Worm (Caenorhabditis elegans) whole organism, young adult: ENCODE results near the gene rpl-28.

Source experiments
- B0336.3 ChIP-seq: fragments of 200-800 bp; sonication (Bioruptor generic); IDR thresholded peaks from 2 replicates; pipeline ENCODE4 v1.3.6; 2022; ENCODE audit warnings: missing genetic modification characterization, missing compliant biosample characterization
- F23B12.7 ChIP-seq: sonication (generic microtip); optimal IDR thresholded peaks from 2 replicates; lab custom pipeline; 2017; ENCODE audit warnings: missing genetic modification characterization, mild to moderate bottlenecking, missing compliant biosample characterization, antibody characterized with exemption, moderate library complexity; ENCODE audit not compliant: insufficient read depth
- Y67H2A.10 ChIP-seq: fragments of 200-800 bp; sonication (Bioruptor generic); conservative IDR thresholded peaks from 2 replicates; pipeline ENCODE4 v1.3.6; 2022; ENCODE audit warnings: missing genetic modification reagents, missing genetic modification characterization, missing compliant biosample characterization
- ama-1 ChIP-seq, 3 experiments: fragments of 150-350 bp in 1 of 3; sonication (generic microtip) in 2 of 3; optimal IDR thresholded peaks; 2 replicates each; lab custom pipeline; 2014 to 2018; ENCODE audit warnings: missing biosample characterization in 2 of 3, missing genetic modification characterization in 2 of 3, missing genetic modification reagents in 2 of 3
- attf-6 ChIP-seq: fragments of 200-800 bp; sonication (Bioruptor generic); IDR thresholded peaks from 2 replicates; pipeline ENCODE4 v1.3.6; 2022; ENCODE audit warnings: missing genetic modification reagents, missing genetic modification characterization, missing compliant biosample characterization
- die-1 ChIP-seq: sonication (generic microtip); optimal IDR thresholded peaks from 2 replicates; lab custom pipeline; 2016; ENCODE audit warnings: missing genotype, mild to moderate bottlenecking, missing genetic modification characterization, missing compliant biosample characterization
- dpl-1 ChIP-seq: fragments of 150-350 bp; optimal IDR thresholded peaks from 2 replicates; lab custom pipeline; 2014; ENCODE audit warnings: missing biosample characterization, missing genetic modification reagents, missing genetic modification characterization
- let-526 ChIP-seq: fragments of 200-800 bp; sonication (Bioruptor generic); IDR thresholded peaks from 2 replicates; pipeline ENCODE4 v1.3.6; 2022; ENCODE audit warnings: missing genetic modification reagents, missing genetic modification characterization, missing compliant biosample characterization
- mxl-1 ChIP-seq: sonication (generic microtip); optimal IDR thresholded peaks from 2 replicates; lab custom pipeline; 2016; ENCODE audit warnings: missing genetic modification characterization, missing compliant biosample characterization
- nhr-179 ChIP-seq: sonication (generic microtip); optimal IDR thresholded peaks from 2 replicates; lab custom pipeline; 2016; ENCODE audit warnings: mild to moderate bottlenecking, missing genetic modification characterization, missing compliant biosample characterization
- nhr-90 ChIP-seq: sonication (generic microtip); optimal IDR thresholded peaks from 2 replicates; lab custom pipeline; 2016; ENCODE audit warnings: missing genotype, mild to moderate bottlenecking, missing genetic modification characterization, missing compliant biosample characterization
- pha-4 ChIP-seq: fragments of 150-350 bp; sonication (generic microtip); optimal IDR thresholded peaks from 2 replicates; lab custom pipeline; 2014; ENCODE audit warnings: missing biosample characterization, missing genetic modification reagents, missing genetic modification characterization
- snpc-1.3 ChIP-seq: sonication (generic microtip); optimal IDR thresholded peaks from 2 replicates; lab custom pipeline; 2017; ENCODE audit warnings: missing genetic modification characterization, mild to moderate bottlenecking, missing compliant biosample characterization, antibody characterized with exemption, moderate library complexity, missing genotype, missing genetic modification reagents; ENCODE audit not compliant: insufficient read depth
- snpc-4 ChIP-seq, 5 experiments: fragments of 150-350 bp in 1 of 5; sonication (generic microtip) in 4 of 5; optimal IDR thresholded peaks; 2 replicates each; lab custom pipeline; 2014 to 2018; ENCODE audit warnings: missing genetic modification characterization in 5 of 5, missing biosample characterization in 3 of 5, antibody characterized with exemption in 2 of 5, mild to moderate bottlenecking in 2 of 5, missing compliant biosample characterization in 2 of 5, missing genotype in 2 of 5, moderate library complexity in 2 of 5, missing genetic modification reagents in 1 of 5

ce11 chrV:12708305-12708704, 19.6 kb downstream of the rpl-28 start, which contains the start of gene R11D1.2:
- TF ChIP-seq die-1 (no peak), Y67H2A.10 (GFP tag; lab: Robert Waterston, UW) (no peak), snpc-4 (GFP tag; optimal IDR thresholded peaks at IDR 0.05; lab: Kevin White, UChicago) (no peak), snpc-4 (tag; optimal IDR thresholded peaks at IDR 0.05; lab: Kevin White, UChicago) (no peak), dpl-1 (GFP tag; lab: Kevin White, UChicago) (no peak), F23B12.7 (tag; lab: Kevin White, UChicago) (no peak), let-526 (no peak), mxl-1 (tag; lab: Kevin White, UChicago) (no peak), pha-4 (tag; lab: Kevin White, UChicago) (no peak), nhr-179 (tag; lab: Kevin White, UChicago) (no peak), nhr-90 (tag; lab: Kevin White, UChicago) (no peak), B0336.3 (no peak), attf-6 (GFP tag; lab: Robert Waterston, UW) (no peak), ama-1 (optimal IDR thresholded peaks at IDR 0.05; lab: Kevin White, UChicago) (no peak), ama-1 (GFP tag; optimal IDR thresholded peaks at IDR 0.05; lab: Kevin White, UChicago) (no peak), snpc-1.3 (tag; lab: Kevin White, UChicago) (no peak)
